Worm (Caenorhabditis elegans) whole organism, L3 larva: ENCODE data around the gene srr-6.

ENCODE experiments used
- ceh-82 ChIP-seq: fragments of 150-350 bp; optimal IDR thresholded peaks from 2 replicates; lab custom pipeline; 2014; ENCODE audit warnings: missing biosample characterization, missing genetic modification characterization
- hmg-11 ChIP-seq: sonication (generic microtip); optimal IDR thresholded peaks from 2 replicates; lab custom pipeline; 2016; ENCODE audit warnings: missing genetic modification characterization, missing compliant biosample characterization
- lin-15B ChIP-seq: fragments of 150-350 bp; optimal IDR thresholded peaks from 2 replicates; lab custom pipeline; 2014; ENCODE audit warnings: missing biosample characterization, missing genetic modification characterization
- nhr-237 ChIP-seq: fragments of 150-350 bp; optimal IDR thresholded peaks from 2 replicates; lab custom pipeline; 2014; ENCODE audit warnings: missing biosample characterization, missing genetic modification characterization
- nhr-25 ChIP-seq: sonication (generic microtip); optimal IDR thresholded peaks from 2 replicates; lab custom pipeline; 2017; ENCODE audit warnings: missing biosample characterization, missing genetic modification characterization
- nhr-28 ChIP-seq: fragments of 150-350 bp; optimal IDR thresholded peaks from 2 replicates; lab custom pipeline; 2014; ENCODE audit warnings: missing biosample characterization, missing genetic modification characterization
- snpc-4 ChIP-seq: fragments of 150-350 bp; optimal IDR thresholded peaks from 2 replicates; lab custom pipeline; 2014; ENCODE audit warnings: missing biosample characterization, missing genetic modification characterization

- TF ChIP-seq snpc-4 (no peak), ceh-82 (no peak), nhr-28 (no peak), nhr-25 (tag; lab: Kevin White, UChicago) (no peak), nhr-237 (no peak), hmg-11 (tag; lab: Kevin White, UChicago) (no peak), lin-15B (tag; lab: Kevin White, UChicago) (no peak)
Measured at ce11 chrV:4983091-4983490, 29.5 kb upstream of the srr-6 start, which contains the start of gene srsx-13.
